Fruit fly (Drosophila melanogaster): ENCODE data around the gene Cip4.

DNA sequence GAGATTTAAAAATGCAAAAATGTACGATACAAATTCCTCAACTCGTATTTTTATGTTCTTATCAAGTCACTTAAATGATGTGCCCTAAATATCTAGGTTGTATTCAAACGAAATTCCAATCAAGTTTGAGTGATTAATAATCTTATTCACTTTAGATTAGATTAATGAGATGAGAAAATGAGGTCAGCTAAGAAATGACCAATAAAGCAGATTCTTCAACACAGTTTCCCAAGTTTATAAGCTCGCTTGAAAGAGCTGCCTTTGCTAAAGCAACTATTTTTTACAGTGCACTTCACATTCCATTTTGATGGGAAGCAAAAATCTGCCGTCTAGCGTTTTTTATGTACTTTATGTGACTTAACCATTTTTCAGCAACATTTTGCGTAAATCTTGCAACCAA lies 17.5 kb downstream of the Cip4 start:
- no peak for TF ChIP-seq CG13204 (GFP tag; optimal IDR thresholded peaks at IDR 0.05)
- peak; percentile 47 for TF ChIP-seq CG8159 (tag; optimal IDR thresholded peaks at IDR 0.05)
- peak; percentile 14 for TF ChIP-seq CG15710 (tag; optimal IDR thresholded peaks at IDR 0.05)
- peak; percentile 9; the same call in 1 of the 2 replicates for TF ChIP-seq CG32121 (GFP tag; IDR thresholded peaks at IDR 0.05)
- TF ChIP-seq gl (tag; optimal IDR thresholded peaks at IDR 0.05) = no peak
- no peak for TF ChIP-seq CG12605 (GFP tag; IDR thresholded peaks at IDR 0.05)
- peak; percentile 42 for TF ChIP-seq Pif1A (GFP tag; optimal IDR thresholded peaks at IDR 0.05)
- TF ChIP-seq rn (GFP tag; IDR thresholded peaks at IDR 0.05) = no peak
- TF ChIP-seq Snoo (tag; optimal IDR thresholded peaks at IDR 0.05) = no peak
- peak; percentile 62 for TF ChIP-seq CG17806 (tag; optimal IDR thresholded peaks at IDR 0.05)

All from whole organism, pupa.